Worm (Caenorhabditis elegans): Measurements from ENCODE around the gene haly-1.

The haly-1 gene

DNA sequence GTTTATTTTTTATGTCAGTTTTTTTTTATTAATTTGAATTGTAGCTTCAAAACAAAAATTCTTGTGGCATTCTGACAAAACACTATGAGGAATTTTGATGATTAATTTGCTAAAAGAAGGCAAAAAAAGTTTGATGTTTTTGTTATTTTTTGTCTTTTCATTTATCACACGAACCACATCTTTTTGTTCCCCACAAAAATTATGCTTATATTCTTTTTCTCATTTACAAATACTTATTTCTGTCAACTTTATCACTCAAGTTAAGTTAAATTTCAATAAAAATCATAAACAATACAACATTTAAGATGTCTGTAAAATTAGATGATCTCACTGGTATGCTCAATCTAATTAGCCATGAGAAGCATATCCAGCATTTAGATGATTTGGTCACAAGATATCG lies 8.2 kb downstream of the haly-1 start, which contains the start of gene F47B10.6:
TSS of gene F47B10.6 (plus strand) at position 301 of the 400 bp plus-strand sequence.
- no peak for TF ChIP-seq ztf-16 (tag; optimal IDR thresholded peaks at IDR 0.05)
- TF ChIP-seq sox-4 (tag; optimal IDR thresholded peaks at IDR 0.05), result no peak
- TF ChIP-seq ceh-22 (tag; optimal IDR thresholded peaks at IDR 0.05), result no peak
- no peak for TF ChIP-seq T23F11.4 (GFP tag; optimal IDR thresholded peaks at IDR 0.05)
- TF ChIP-seq K09A11.1 (tag; optimal IDR thresholded peaks at IDR 0.05; ENCODE audit: insufficient read depth), result no peak
- no peak for TF ChIP-seq pha-4 (tag; optimal IDR thresholded peaks at IDR 0.05)
- no peak for TF ChIP-seq pat-9 (tag; optimal IDR thresholded peaks at IDR 0.05)
- TF ChIP-seq F13H6.1 (tag; optimal IDR thresholded peaks at IDR 0.05), result no peak
- TF ChIP-seq unc-42 (tag; optimal IDR thresholded peaks at IDR 0.05), result no peak
- no peak for TF ChIP-seq C08G9.2 (tag; optimal IDR thresholded peaks at IDR 0.05)
- TF ChIP-seq Y22D7AL.16 (tag; optimal IDR thresholded peaks at IDR 0.05), result no peak
- no peak for TF ChIP-seq dmd-4 (tag; optimal IDR thresholded peaks at IDR 0.05; ENCODE audit: borderline replicate concordance)
- TF ChIP-seq pag-3 (tag; optimal IDR thresholded peaks at IDR 0.05; ENCODE audit: borderline replicate concordance), result no peak
- TF ChIP-seq npax-4 (tag; optimal IDR thresholded peaks at IDR 0.05), result no peak
- TF ChIP-seq sdc-2 (tag; optimal IDR thresholded peaks at IDR 0.05), result no peak
- TF ChIP-seq C38D4.7 (GFP tag; optimal IDR thresholded peaks at IDR 0.05), result no peak
- no peak for TF ChIP-seq nfya-1 (tag; optimal IDR thresholded peaks at IDR 0.05)
- TF ChIP-seq ttx-3 (tag; optimal IDR thresholded peaks at IDR 0.05), result no peak
- no peak for TF ChIP-seq pros-1 (tag; optimal IDR thresholded peaks at IDR 0.05)

DNA sequence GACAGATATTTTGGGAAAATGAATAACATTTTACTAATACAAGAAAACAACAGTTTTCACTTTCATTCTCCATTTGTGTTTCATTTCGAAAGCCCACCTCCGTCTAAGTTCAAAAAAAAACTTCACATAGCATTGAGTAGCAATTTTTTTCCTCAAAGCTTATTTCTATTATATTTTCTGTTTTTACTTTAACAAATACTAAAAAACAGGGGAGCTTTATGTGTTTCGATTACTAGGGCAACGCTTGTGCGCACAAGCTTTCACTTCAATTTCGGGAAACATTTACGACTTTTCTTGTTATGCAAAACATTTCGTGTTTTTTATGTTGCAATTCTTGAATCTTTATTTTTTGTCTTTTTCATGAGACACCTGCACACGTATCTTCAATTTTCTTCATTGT lies 10.5 kb downstream of the haly-1 start, which contains the start of gene T21E8.5:
TSS of gene T21E8.5 (plus strand) at position 301 of the 400 bp plus-strand sequence.
- no peak for TF ChIP-seq ceh-22 (tag; optimal IDR thresholded peaks at IDR 0.05)
- TF ChIP-seq unc-86 (tag; optimal IDR thresholded peaks at IDR 0.05), result no peak
- TF ChIP-seq ceh-19 (GFP tag; optimal IDR thresholded peaks at IDR 0.05), result no peak

DNA sequence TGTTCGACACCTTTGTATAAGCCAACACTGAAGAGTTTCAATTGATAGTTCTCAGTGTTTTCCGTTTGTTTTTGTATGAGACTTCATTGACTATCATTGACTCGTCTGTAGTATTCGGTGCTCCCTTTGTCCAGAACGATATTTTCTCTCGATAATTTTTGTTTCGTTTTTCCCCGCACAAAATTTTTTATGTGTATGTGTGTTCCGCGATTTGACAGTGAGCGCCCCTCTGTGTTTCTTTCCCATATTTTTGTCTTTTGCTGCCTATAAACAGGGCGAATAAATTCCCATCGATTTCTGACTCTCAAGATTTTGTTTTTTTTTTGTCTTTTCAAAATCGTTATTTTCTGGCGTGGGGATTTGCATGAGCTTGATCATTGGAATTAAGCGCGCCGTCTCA lies 13.2 kb downstream of the haly-1 start, which contains the start of gene T21E8.7:
TSS of gene T21E8.7 (plus strand) at position 301 of the 400 bp plus-strand sequence.
- TF ChIP-seq Y22D7AL.16 (tag; optimal IDR thresholded peaks at IDR 0.05), result no peak

DNA sequence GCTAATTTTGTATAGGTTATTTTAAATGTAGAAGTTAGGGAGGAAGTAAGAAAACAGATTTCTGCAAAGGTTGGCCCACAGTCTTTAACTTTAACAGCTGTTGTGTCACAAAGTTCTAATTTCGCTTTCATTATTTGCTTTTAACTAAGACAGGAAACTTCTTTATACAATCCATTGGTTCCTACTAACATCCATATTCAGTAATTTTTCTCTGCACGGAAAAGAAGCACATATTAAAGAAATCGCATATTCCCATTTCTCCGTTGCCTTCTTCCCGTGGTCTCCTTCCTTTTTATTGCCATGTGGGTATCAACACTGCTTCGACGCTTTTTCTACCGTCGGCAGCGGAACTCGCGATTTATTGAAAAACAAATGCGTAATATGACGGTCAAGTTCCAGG lies 14.4 kb downstream of the haly-1 start, which contains the start of gene T21E8.6:
TSS of gene T21E8.6 (plus strand) at position 301 of the 400 bp plus-strand sequence.
- TF ChIP-seq ceh-30 (tag; optimal IDR thresholded peaks at IDR 0.05), result no peak
- no peak for TF ChIP-seq rnt-1 (tag; optimal IDR thresholded peaks at IDR 0.05)
- no peak for TF ChIP-seq Y22D7AL.16 (tag; optimal IDR thresholded peaks at IDR 0.05)
- no peak for TF ChIP-seq lin-11 (tag; optimal IDR thresholded peaks at IDR 0.05)
- TF ChIP-seq gmeb-2 (tag; optimal IDR thresholded peaks at IDR 0.05), result no peak
- no peak for TF ChIP-seq unc-86 (tag; optimal IDR thresholded peaks at IDR 0.05)
- no peak for TF ChIP-seq C38D4.7 (GFP tag; optimal IDR thresholded peaks at IDR 0.05)
- TF ChIP-seq hlh-8 (tag; optimal IDR thresholded peaks at IDR 0.05), result no peak
- no peak for TF ChIP-seq T23F11.4 (GFP tag; optimal IDR thresholded peaks at IDR 0.05)
- no peak for TF ChIP-seq sox-4 (tag; optimal IDR thresholded peaks at IDR 0.05)
- no peak for TF ChIP-seq ceh-48 (tag; optimal IDR thresholded peaks at IDR 0.05)
- TF ChIP-seq pat-9 (tag; optimal IDR thresholded peaks at IDR 0.05), result no peak
- TF ChIP-seq ref-2 (tag; optimal IDR thresholded peaks at IDR 0.05), result no peak
- TF ChIP-seq fkh-10 (GFP tag; optimal IDR thresholded peaks at IDR 0.05), result no peak
- no peak for TF ChIP-seq C08G9.2 (tag; optimal IDR thresholded peaks at IDR 0.05)
- no peak for TF ChIP-seq syd-9 (tag; optimal IDR thresholded peaks at IDR 0.05)
- no peak for TF ChIP-seq unc-3 (GFP tag; conservative IDR thresholded peaks at IDR 0.05)
- TF ChIP-seq unc-3 (tag; optimal IDR thresholded peaks at IDR 0.05), result no peak
- no peak for TF ChIP-seq fkh-6 (tag; optimal IDR thresholded peaks at IDR 0.05)

DNA sequence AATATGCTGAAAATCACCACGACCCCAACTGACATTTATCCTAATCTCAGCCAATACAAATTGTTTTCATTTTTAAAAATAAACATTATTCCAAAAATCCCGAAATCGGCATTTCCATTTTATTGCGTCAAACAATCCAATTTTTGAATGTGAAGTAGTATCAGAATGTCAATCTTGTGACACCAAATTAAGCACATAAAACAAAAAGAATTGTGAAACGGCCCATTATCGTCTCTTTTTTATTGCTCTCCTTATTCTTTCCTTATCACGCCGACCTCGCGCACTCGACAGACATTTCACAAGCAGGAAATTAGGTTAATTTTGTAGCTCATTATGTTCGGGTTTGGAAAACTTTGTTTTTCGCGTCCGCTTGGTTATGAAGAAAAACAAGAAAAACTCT lies 15.9 kb downstream of the haly-1 start, which contains the start of gene T21E8.4:
TSS of gene T21E8.4 (plus strand) at position 301 of the 400 bp plus-strand sequence.
- TF ChIP-seq fkh-6 (tag; optimal IDR thresholded peaks at IDR 0.05) (no peak), ttx-3 (tag; optimal IDR thresholded peaks at IDR 0.05) (no peak), lin-11 (tag; optimal IDR thresholded peaks at IDR 0.05) (no peak), ets-4 (tag; optimal IDR thresholded peaks at IDR 0.05) (no peak), pqm-1 (tag; optimal IDR thresholded peaks at IDR 0.05) (no peak), fax-1 (tag; optimal IDR thresholded peaks at IDR 0.05) (no peak), ceh-6 (GFP tag; optimal IDR thresholded peaks at IDR 0.05) (no peak), nhr-11 (tag; optimal IDR thresholded peaks at IDR 0.05) (no peak), K02D7.2 (tag; optimal IDR thresholded peaks at IDR 0.05) (no peak), elt-2 (tag; optimal IDR thresholded peaks at IDR 0.05) (no peak), ceh-31 (tag; optimal IDR thresholded peaks at IDR 0.05) (no peak), F13H6.1 (tag; optimal IDR thresholded peaks at IDR 0.05) (no peak), hlh-8 (tag; optimal IDR thresholded peaks at IDR 0.05) (no peak), unc-42 (tag; optimal IDR thresholded peaks at IDR 0.05) (no peak), ceh-22 (tag; optimal IDR thresholded peaks at IDR 0.05) (no peak), tbx-2 (tag; optimal IDR thresholded peaks at IDR 0.05) (no peak), hlh-15 (tag; optimal IDR thresholded peaks at IDR 0.05) (no peak), sox-4 (tag; optimal IDR thresholded peaks at IDR 0.05) (no peak)
